Worm (Caenorhabditis elegans) whole organism, L1 larva: ENCODE measurements around the gene Y54F10AR.2.
A peak's percentile ranks its signal among the peaks of the same experiment; 100 is the strongest.

ENCODE experiments used
- C04F5.9 ChIP-seq: sonication (generic microtip); optimal IDR thresholded peaks from 2 replicates; lab custom pipeline; 2016; ENCODE audit warnings: missing genetic modification characterization, missing compliant biosample characterization
- aha-1 ChIP-seq: fragments of 150-350 bp; optimal IDR thresholded peaks from 2 replicates; lab custom pipeline; 2014; ENCODE audit warnings: missing biosample characterization, missing genetic modification characterization
- alr-1 ChIP-seq: fragments of 200-800 bp; sonication (Bioruptor generic); optimal IDR thresholded peaks from 2 replicates; lab custom pipeline; 2018; ENCODE audit warnings: borderline replicate concordance, mild to moderate bottlenecking, missing genetic modification characterization, missing compliant biosample characterization
- ceh-8 ChIP-seq: fragments of 200-800 bp; sonication (Bioruptor generic); optimal IDR thresholded peaks from 2 replicates; lab custom pipeline; 2018; ENCODE audit warnings: mild to moderate bottlenecking, missing genetic modification characterization, moderate library complexity, missing compliant biosample characterization
- ceh-82 ChIP-seq, 3 experiments: fragments of 150-350 bp in 1 of 3; sonication (generic microtip) in 2 of 3; optimal IDR thresholded peaks; 2 replicates each; lab custom pipeline; 2014 to 2017; ENCODE audit warnings: missing biosample characterization in 3 of 3, missing genetic modification characterization in 3 of 3
- ceh-90 ChIP-seq: sonication (generic microtip); optimal IDR thresholded peaks from 2 replicates; lab custom pipeline; 2016; ENCODE audit warnings: missing genetic modification characterization, missing compliant biosample characterization
- ces-1 ChIP-seq: fragments of 150-350 bp; optimal IDR thresholded peaks from 2 replicates; lab custom pipeline; 2014; ENCODE audit warnings: missing biosample characterization, missing genetic modification reagents, missing genetic modification characterization
- dsc-1 ChIP-seq: sonication (generic microtip); optimal IDR thresholded peaks from 2 replicates; lab custom pipeline; 2016; ENCODE audit warnings: mild to moderate bottlenecking, missing genetic modification characterization, missing compliant biosample characterization
- efl-1 ChIP-seq, 4 experiments: fragments of 150-350 bp; optimal IDR thresholded peaks in 3 of 4; peaks in 1 of 4; 1 replicate in 1 of 4; 2 replicates in 3 of 4; lab custom pipeline; 2014; ENCODE audit warnings: missing biosample characterization in 2 of 4, missing genetic modification characterization in 2 of 4, missing genetic modification reagents in 2 of 4
- efl-3 ChIP-seq: fragments of 200-800 bp; sonication (Bioruptor generic); optimal IDR thresholded peaks from 2 replicates; lab custom pipeline; 2018; ENCODE audit warnings: mild to moderate bottlenecking, missing genetic modification characterization, missing compliant biosample characterization
- egl-13 ChIP-seq: sonication (generic microtip); optimal IDR thresholded peaks from 2 replicates; lab custom pipeline; 2016; ENCODE audit warnings: missing genotype, missing genetic modification reagents, missing genetic modification characterization, missing compliant biosample characterization
- ets-5 ChIP-seq: fragments of 200-800 bp; sonication (Bioruptor generic); IDR thresholded peaks from 2 replicates; pipeline ENCODE4 v1.3.6; 2022; ENCODE audit warnings: missing genetic modification characterization, missing compliant biosample characterization
- fkh-8 ChIP-seq: sonication (generic microtip); optimal IDR thresholded peaks from 2 replicates; lab custom pipeline; 2016; ENCODE audit warnings: mild to moderate bottlenecking, missing genetic modification characterization, missing compliant biosample characterization
- grh-1 ChIP-seq: fragments of 200-800 bp; sonication (Bioruptor generic); IDR thresholded peaks from 2 replicates; pipeline ENCODE4 v1.3.6; 2022; ENCODE audit warnings: missing genetic modification reagents, missing genetic modification characterization, missing compliant biosample characterization
- hlh-4 ChIP-seq: sonication (generic microtip); optimal IDR thresholded peaks from 2 replicates; lab custom pipeline; 2016; ENCODE audit warnings: mild to moderate bottlenecking, missing genetic modification characterization, missing compliant biosample characterization
- irx-1 ChIP-seq: sonication (generic microtip); optimal IDR thresholded peaks from 2 replicates; lab custom pipeline; 2016; ENCODE audit warnings: missing genetic modification characterization, missing compliant biosample characterization
- isw-1 ChIP-seq: fragments of 200-800 bp; sonication (Bioruptor generic); IDR thresholded peaks from 2 replicates; pipeline ENCODE4 v1.3.6; 2022; ENCODE audit warnings: missing genetic modification characterization, missing compliant biosample characterization
- jun-1 ChIP-seq: fragments of 150-350 bp; optimal IDR thresholded peaks from 2 replicates; lab custom pipeline; 2014; ENCODE audit warnings: missing biosample characterization, missing genetic modification reagents, missing genetic modification characterization
- lin-14 ChIP-seq: fragments of 200-800 bp; sonication (Bioruptor generic); optimal IDR thresholded peaks from 2 replicates; lab custom pipeline; 2018; ENCODE audit warnings: mild to moderate bottlenecking, missing genetic modification characterization, moderate library complexity, missing compliant biosample characterization
- lin-15B ChIP-seq: fragments of 150-350 bp; sonication (generic microtip); optimal IDR thresholded peaks from 3 replicates; lab custom pipeline; 2014; ENCODE audit warnings: missing biosample characterization, missing genetic modification characterization
- lin-35 ChIP-seq, 2 experiments: fragments of 150-350 bp; optimal IDR thresholded peaks; 2 replicates each; lab custom pipeline; 2014; ENCODE audit warnings: missing biosample characterization in 2 of 2, missing genetic modification characterization in 2 of 2, missing genetic modification reagents in 2 of 2
- lir-3 ChIP-seq: sonication (generic microtip); optimal IDR thresholded peaks from 2 replicates; lab custom pipeline; 2016; ENCODE audit warnings: mild to moderate bottlenecking, missing genetic modification characterization, moderate library complexity, missing compliant biosample characterization; ENCODE audit not compliant: poor library complexity
- mab-9 ChIP-seq: fragments of 200-800 bp; sonication (Bioruptor generic); IDR thresholded peaks from 2 replicates; pipeline ENCODE4 v1.3.6; 2022; ENCODE audit warnings: missing genetic modification reagents, missing genetic modification characterization, missing compliant biosample characterization
- nhr-12 ChIP-seq: sonication (generic microtip); optimal IDR thresholded peaks from 2 replicates; lab custom pipeline; 2017; ENCODE audit warnings: missing biosample characterization, missing genetic modification characterization
- nhr-19 ChIP-seq: fragments of 200-800 bp; sonication (Bioruptor generic); conservative IDR thresholded peaks from 2 replicates; pipeline ENCODE4 v1.3.6; 2022; ENCODE audit warnings: missing genetic modification characterization, missing compliant biosample characterization
- nhr-47 ChIP-seq: sonication (generic microtip); optimal IDR thresholded peaks from 2 replicates; lab custom pipeline; 2016; ENCODE audit warnings: mild to moderate bottlenecking, missing genetic modification characterization, moderate library complexity, missing compliant biosample characterization
- pag-3 ChIP-seq: sonication (generic microtip); optimal IDR thresholded peaks from 2 replicates; lab custom pipeline; 2017; ENCODE audit warnings: missing genetic modification characterization, mild to moderate bottlenecking, missing compliant biosample characterization, antibody characterized with exemption, borderline replicate concordance; ENCODE audit not compliant: insufficient read depth
- rnt-1 ChIP-seq: sonication (generic microtip); optimal IDR thresholded peaks from 2 replicates; lab custom pipeline; 2016; ENCODE audit warnings: mild to moderate bottlenecking, missing genetic modification characterization, moderate library complexity, missing compliant biosample characterization
- skn-1 ChIP-seq: fragments of 150-350 bp; optimal IDR thresholded peaks from 2 replicates; lab custom pipeline; 2014; ENCODE audit warnings: missing biosample characterization, missing genetic modification characterization
- snu-23 ChIP-seq: sonication (generic microtip); optimal IDR thresholded peaks from 2 replicates; lab custom pipeline; 2016; ENCODE audit warnings: missing genetic modification characterization, missing compliant biosample characterization
- sox-4 ChIP-seq: sonication (generic microtip); optimal IDR thresholded peaks from 2 replicates; lab custom pipeline; 2016; ENCODE audit warnings: missing genetic modification characterization, missing compliant biosample characterization
- sptf-1 ChIP-seq: fragments of 150-350 bp; optimal IDR thresholded peaks from 2 replicates; lab custom pipeline; 2014; ENCODE audit warnings: missing biosample characterization, missing genetic modification characterization
- sup-37 ChIP-seq: fragments of 200-800 bp; sonication (Bioruptor generic); optimal IDR thresholded peaks from 2 replicates; lab custom pipeline; 2018; ENCODE audit warnings: mild to moderate bottlenecking, missing genetic modification characterization, missing compliant biosample characterization
- swsn-7 ChIP-seq: sonication (generic microtip); optimal IDR thresholded peaks from 2 replicates; lab custom pipeline; 2016; ENCODE audit warnings: missing genetic modification characterization, missing compliant biosample characterization
- unc-130 ChIP-seq: fragments of 150-350 bp; optimal IDR thresholded peaks from 2 replicates; lab custom pipeline; 2017; ENCODE audit warnings: missing biosample characterization, missing genetic modification characterization, inconsistent platforms
- unc-62 ChIP-seq: fragments of 150-350 bp; optimal IDR thresholded peaks from 2 replicates; lab custom pipeline; 2014; ENCODE audit warnings: missing biosample characterization, missing genetic modification reagents, missing genetic modification characterization
- zip-4 ChIP-seq: fragments of 200-800 bp; sonication (Bioruptor generic); optimal IDR thresholded peaks from 2 replicates; lab custom pipeline; 2018; ENCODE audit warnings: mild to moderate bottlenecking, missing genetic modification characterization, moderate library complexity, missing compliant biosample characterization
- ztf-11 ChIP-seq, 2 experiments: sonication (generic microtip); optimal IDR thresholded peaks; 2 replicates each; lab custom pipeline; 2016 to 2017; ENCODE audit warnings: missing genetic modification characterization in 2 of 2, missing biosample characterization in 1 of 2, missing compliant biosample characterization in 1 of 2

Gene Y54F10AR.2

DNA sequence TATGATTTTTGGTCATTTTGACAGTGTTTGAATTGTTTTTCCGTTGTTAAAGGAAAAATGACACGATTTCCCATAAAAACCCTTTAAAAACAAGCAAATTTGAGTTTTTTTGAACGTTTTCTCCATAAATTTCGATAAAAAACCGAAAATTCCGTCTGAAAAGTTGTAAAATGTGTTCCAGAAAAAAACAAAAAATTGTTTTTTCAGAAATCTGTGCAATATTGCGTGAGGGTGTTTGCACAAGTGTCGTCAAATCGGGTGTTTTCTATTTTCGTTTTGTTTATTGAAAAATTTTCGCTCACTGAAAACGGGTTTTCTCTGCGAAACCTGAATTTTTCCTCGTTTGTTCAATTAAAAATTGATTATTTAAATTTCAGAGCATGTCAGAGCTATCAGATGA is 48.2 kb upstream of the Y54F10AR.2 start, which contains the start of gene ppfr-4 (continued):
- TF ChIP-seq alr-1: no peak
- no peak for TF ChIP-seq egl-13 (tag; lab: Kevin White, UChicago)
- peak; percentile 31 for TF ChIP-seq snu-23 (GFP tag; lab: Kevin White, UChicago)
- TF ChIP-seq efl-3: no peak
- TF ChIP-seq mab-9 (GFP tag; lab: Robert Waterston, UW): no peak
- no peak for TF ChIP-seq nhr-19 (GFP tag; lab: Robert Waterston, UW)
- no peak for TF ChIP-seq jun-1
- TF ChIP-seq unc-130 (tag; lab: Kevin White, UChicago): no peak
- no peak for TF ChIP-seq isw-1
- no peak for TF ChIP-seq aha-1 (tag; lab: Kevin White, UChicago)
- TF ChIP-seq ceh-8 (GFP tag; lab: Kevin White, UChicago): no peak
- no peak for TF ChIP-seq lin-14 (GFP tag; lab: Kevin White, UChicago)
- no peak for TF ChIP-seq sox-4 (tag; lab: Kevin White, UChicago)
- TF ChIP-seq lin-35 (GFP tag; optimal IDR thresholded peaks at IDR 0.05; lab: Kevin White, UChicago): peak; percentile 34 to 41
- no peak for TF ChIP-seq zip-4 (GFP tag; lab: Kevin White, UChicago)
- TF ChIP-seq irx-1: no peak
- TF ChIP-seq ceh-90: no peak
- TF ChIP-seq nhr-47 (tag; lab: Kevin White, UChicago): peak; percentile 2
- TF ChIP-seq pag-3 (tag; lab: Kevin White, UChicago): no peak
- TF ChIP-seq dsc-1 (tag; lab: Kevin White, UChicago): peak; percentile 15
- TF ChIP-seq ets-5 (GFP tag; lab: Robert Waterston, UW): no peak
- no peak for TF ChIP-seq ces-1 (GFP tag; lab: Kevin White, UChicago)
- no peak for TF ChIP-seq sptf-1
- no peak for TF ChIP-seq lin-15B
- no peak for TF ChIP-seq fkh-8 (tag; lab: Kevin White, UChicago)
- no peak for TF ChIP-seq sup-37 (GFP tag; lab: Kevin White, UChicago)
- no peak for TF ChIP-seq grh-1 (GFP tag; lab: Robert Waterston, UW)
- no peak for TF ChIP-seq hlh-4

DNA sequence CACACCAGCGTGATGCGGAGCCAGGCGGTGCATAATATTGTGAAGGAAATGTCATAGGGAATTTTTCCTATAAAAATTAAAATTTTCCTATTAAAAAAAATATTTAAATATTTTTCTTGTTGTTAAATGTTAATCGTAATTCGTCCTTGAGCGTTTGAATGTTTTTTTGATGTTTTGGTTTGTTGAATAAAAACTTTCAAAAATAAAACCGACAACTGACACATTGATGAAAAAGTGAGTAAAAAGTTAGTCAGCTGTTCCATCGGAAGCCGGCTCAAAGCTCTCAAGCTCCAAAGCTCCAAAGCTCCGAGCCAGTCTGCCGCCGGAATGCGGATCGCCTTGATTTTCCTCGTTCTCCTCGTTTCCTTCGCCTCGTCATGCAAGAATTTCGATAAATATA is 47.3 kb upstream of the Y54F10AR.2 start, which contains the start of gene Y71H2B.4:
TSS of gene Y71H2B.4 (plus strand) at position 301 of the 400 bp plus-strand sequence.
- TF ChIP-seq C04F5.9 (tag; lab: Kevin White, UChicago) (no peak), swsn-7 (no peak), skn-1 (no peak), unc-62 (GFP tag; lab: Kevin White, UChicago) (no peak), nhr-12 (tag; lab: Kevin White, UChicago) (no peak), ztf-11 (tag; optimal IDR thresholded peaks at IDR 0.05; lab: Kevin White, UChicago) (no peak), lir-3 (tag; lab: Kevin White, UChicago) (no peak), snu-23 (GFP tag; lab: Kevin White, UChicago) (no peak), ceh-82 (tag; optimal IDR thresholded peaks at IDR 0.05; lab: Kevin White, UChicago) (no peak)

DNA sequence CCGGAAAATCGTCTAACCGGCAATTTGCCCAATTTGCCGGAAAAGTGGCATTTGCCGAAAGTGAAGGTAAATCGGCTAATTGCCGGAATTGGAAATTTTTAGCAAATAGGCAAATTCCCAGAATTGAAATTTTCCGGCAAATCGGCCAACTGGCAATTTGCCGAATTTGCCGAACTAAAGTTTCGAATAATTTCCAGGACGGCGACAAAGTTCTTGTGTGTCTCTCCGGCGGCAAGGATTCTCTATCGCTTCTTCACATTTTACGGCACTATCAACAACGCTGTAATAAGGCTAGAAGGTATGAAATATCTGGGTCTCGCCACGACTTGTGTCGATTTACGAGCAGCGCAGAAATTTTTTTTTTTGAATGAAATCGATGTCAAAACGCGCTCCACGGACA is 44.9 kb upstream of the Y54F10AR.2 start:
- TF ChIP-seq rnt-1 (no peak), efl-1 (optimal IDR thresholded peaks at IDR 0.05; lab: Kevin White, UChicago) (no peak), efl-1 (GFP tag; optimal IDR thresholded peaks at IDR 0.05 in 1 of 2; lab: Kevin White, UChicago) (peak in 1 of 2 experiments; percentile 64)
